Worm (Caenorhabditis elegans) whole organism, L1 larva: ENCODE measurements around the gene kin-24.

Source experiments
- ceh-90 ChIP-seq: sonication (generic microtip); optimal IDR thresholded peaks from 2 replicates; lab custom pipeline; 2016; ENCODE audit warnings: missing genetic modification characterization, missing compliant biosample characterization
- pag-3 ChIP-seq: sonication (generic microtip); optimal IDR thresholded peaks from 2 replicates; lab custom pipeline; 2017; ENCODE audit warnings: missing genetic modification characterization, mild to moderate bottlenecking, missing compliant biosample characterization, antibody characterized with exemption, borderline replicate concordance; ENCODE audit not compliant: insufficient read depth
- tbx-2 ChIP-seq: sonication (generic microtip); optimal IDR thresholded peaks from 2 replicates; lab custom pipeline; 2016; ENCODE audit warnings: missing genetic modification characterization, missing compliant biosample characterization
- unc-98 ChIP-seq: fragments of 200-800 bp; sonication (Bioruptor generic); IDR thresholded peaks from 2 replicates; pipeline ENCODE4 v1.3.6; 2022; ENCODE audit warnings: missing genetic modification characterization, missing compliant biosample characterization

DNA sequence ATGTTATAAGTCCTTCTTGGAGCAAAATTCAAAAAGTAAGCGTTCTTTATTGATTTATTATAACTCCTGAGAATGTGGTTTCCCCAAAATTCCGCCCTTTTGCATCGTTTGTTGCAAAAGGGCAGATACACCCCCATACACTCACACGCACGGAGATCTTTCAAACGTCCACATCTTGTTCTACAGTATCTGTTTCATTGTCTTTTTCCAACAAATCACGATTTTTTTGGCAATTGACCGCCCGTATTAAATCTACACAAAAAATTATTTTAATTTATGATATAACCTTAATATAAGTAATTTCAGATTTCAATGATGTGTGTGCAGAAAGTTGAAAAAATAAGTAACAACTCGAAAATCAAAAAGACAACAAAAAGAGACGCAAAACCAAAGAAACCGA, 51.4 kb downstream of the kin-24 start, which contains the start of gene T13F2.4:
- TF ChIP-seq unc-98 (GFP tag; lab: Robert Waterston, UW) (no peak), ceh-90 (tag; lab: Kevin White, UChicago) (no peak), tbx-2 (tag; lab: Kevin White, UChicago) (no peak), pag-3 (no peak)
